Fruit fly (Drosophila melanogaster) S2 (cell line): ENCODE measurements around the gene ase.

Experiments
- CG8478 ChIP-seq: fragments of >200 bp; optimal IDR thresholded peaks from 2 replicates; lab custom pipeline; 2018
- CTCF ChIP-seq, 2 experiments: fragments of >200 bp; optimal IDR thresholded peaks; 2 replicates each; lab custom pipeline; 2018

dm6 chrX:476230-477143 is 15.9 kb downstream of the ase start, which contains the start of the genes ebo and CG13373:
- TF ChIP-seq CG8478 (lab: Kevin White, UChicago) (no peak), CTCF (optimal IDR thresholded peaks at IDR 0.05; lab: Kevin White, UChicago) (no peak)
